Fruit fly (Drosophila melanogaster): Measurements from ENCODE around the gene CG6380.

The CG6380 gene

DNA sequence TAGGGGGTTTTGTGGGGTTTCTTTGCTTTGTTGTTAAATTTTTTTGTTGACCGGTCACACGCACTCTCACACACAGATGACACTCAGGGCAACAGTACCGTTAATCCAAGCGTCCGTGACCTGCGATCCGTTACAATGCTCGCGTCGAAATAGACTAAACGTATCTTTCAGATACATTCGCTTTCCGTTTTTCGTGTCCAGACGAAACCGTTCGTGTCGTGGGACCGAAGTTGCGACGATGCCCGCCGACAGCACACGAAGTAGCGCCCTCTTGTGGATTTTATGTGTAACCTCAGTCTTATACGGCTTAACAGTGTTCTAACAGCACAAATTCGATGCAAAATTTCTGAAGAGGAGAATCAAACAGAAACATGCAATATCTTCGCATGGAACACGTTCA is 31.4 kb downstream of the CG6380 start, which contains the start of gene beat-IIIc (continued):
- no peak for TF ChIP-seq CG9727 (GFP tag; optimal IDR thresholded peaks at IDR 0.05)
- no peak for TF ChIP-seq cato (GFP tag; optimal IDR thresholded peaks at IDR 0.05; ENCODE audit: borderline replicate concordance)
- TF ChIP-seq ac (GFP tag; optimal IDR thresholded peaks at IDR 0.05): peak; percentile 9
- TF ChIP-seq CG3838 (GFP tag; optimal IDR thresholded peaks at IDR 0.05): no peak
- no peak for TF ChIP-seq CG7556 (GFP tag; optimal IDR thresholded peaks at IDR 0.05)
- TF ChIP-seq CG8359 (GFP tag; optimal IDR thresholded peaks at IDR 0.05; ENCODE audit: borderline replicate concordance): no peak
- no peak for TF ChIP-seq Lhr (GFP tag; optimal IDR thresholded peaks at IDR 0.05)
- TF ChIP-seq CG34422 (GFP tag; IDR thresholded peaks at IDR 0.05): no peak
- TF ChIP-seq Rfx (GFP tag; IDR thresholded peaks at IDR 0.05): 0 out of 2 replicates have a peak, but pooled peaks have one; percentile 25
- TF ChIP-seq CG13424 (tag; optimal IDR thresholded peaks at IDR 0.05): no peak
- TF ChIP-seq mam (GFP tag; optimal IDR thresholded peaks at IDR 0.05): no peak
- TF ChIP-seq Sry-δ (GFP tag; optimal IDR thresholded peaks at IDR 0.05): no peak
- no peak for TF ChIP-seq CG4617 (GFP tag; optimal IDR thresholded peaks at IDR 0.05; ENCODE audit: borderline replicate concordance)
- no peak for TF ChIP-seq CG8478 (optimal IDR thresholded peaks at IDR 0.05)
- no peak for TF ChIP-seq Antp (GFP tag; optimal IDR thresholded peaks at IDR 0.05)
- no peak for TF ChIP-seq Xbp1 (GFP tag; optimal IDR thresholded peaks at IDR 0.05)
- no peak for TF ChIP-seq CG33213 (GFP tag; optimal IDR thresholded peaks at IDR 0.05)
- TF ChIP-seq slou (GFP tag; optimal IDR thresholded peaks at IDR 0.05): no peak
- no peak for TF ChIP-seq dan (GFP tag; IDR thresholded peaks at IDR 0.05)
- no peak for TF ChIP-seq pnt (GFP tag; optimal IDR thresholded peaks at IDR 0.05)
- TF ChIP-seq MESR4 (GFP tag; optimal IDR thresholded peaks at IDR 0.05): no peak
- TF ChIP-seq H15 (GFP tag; IDR thresholded peaks at IDR 0.05): no peak
- TF ChIP-seq ro (GFP tag; IDR thresholded peaks at IDR 0.05): no peak
- no peak for TF ChIP-seq CG6654 (GFP tag; optimal IDR thresholded peaks at IDR 0.05)
- TF ChIP-seq CG2889 (GFP tag; IDR thresholded peaks at IDR 0.05): no peak
- no peak for TF ChIP-seq Max (GFP tag; optimal IDR thresholded peaks at IDR 0.05)
- TF ChIP-seq CG17802 (tag; optimal IDR thresholded peaks at IDR 0.05): no peak
- TF ChIP-seq CG15514 (GFP tag; optimal IDR thresholded peaks at IDR 0.05): peak; percentile 16
- TF ChIP-seq CG7839 (tag; optimal IDR thresholded peaks at IDR 0.05): peak; percentile 13
- no peak for TF ChIP-seq az2 (GFP tag; optimal IDR thresholded peaks at IDR 0.05)
- no peak for TF ChIP-seq cwo (GFP tag; optimal IDR thresholded peaks at IDR 0.05)
- TF ChIP-seq vvl (GFP tag; IDR thresholded peaks at IDR 0.05): no peak; the same call in 1 of the 2 replicates
- no peak for TF ChIP-seq Doc2 (GFP tag; IDR thresholded peaks at IDR 0.05)
- TF ChIP-seq fd102C (GFP tag; optimal IDR thresholded peaks at IDR 0.05): peak; percentile 13
- peak; percentile 23 for TF ChIP-seq grau (tag; optimal IDR thresholded peaks at IDR 0.05)
- TF ChIP-seq Nf-YA (GFP tag; IDR thresholded peaks at IDR 0.05): no peak
- TF ChIP-seq CG17385 (GFP tag; optimal IDR thresholded peaks at IDR 0.05): no peak
- TF ChIP-seq trh (GFP tag; optimal IDR thresholded peaks at IDR 0.05): no peak
- TF ChIP-seq sc (optimal IDR thresholded peaks at IDR 0.05): no peak
- TF ChIP-seq sc (GFP tag; optimal IDR thresholded peaks at IDR 0.05): no peak
- peak; percentile 20 for TF ChIP-seq CG13894 (tag; optimal IDR thresholded peaks at IDR 0.05)
- TF ChIP-seq Chrac-16 (GFP tag; optimal IDR thresholded peaks at IDR 0.05): no peak
- TF ChIP-seq Med (GFP tag): peak; percentile 83
- no peak for TF ChIP-seq bcd (GFP tag; optimal IDR thresholded peaks at IDR 0.05)
- TF ChIP-seq tup (GFP tag; optimal IDR thresholded peaks at IDR 0.05): no peak
- TF ChIP-seq CG9797 (GFP tag; optimal IDR thresholded peaks at IDR 0.05): no peak
- peak; percentile 2 for TF ChIP-seq chn (GFP tag; optimal IDR thresholded peaks at IDR 0.05)
- TF ChIP-seq CG3995 (GFP tag; optimal IDR thresholded peaks at IDR 0.05): no peak
- no peak for TF ChIP-seq org-1 (GFP tag; optimal IDR thresholded peaks at IDR 0.05)
- TF ChIP-seq tx (GFP tag; optimal IDR thresholded peaks at IDR 0.05): no peak
- no peak for TF ChIP-seq CG10147 (GFP tag; optimal IDR thresholded peaks at IDR 0.05)
- TF ChIP-seq pita (GFP tag; optimal IDR thresholded peaks at IDR 0.05): no peak

Measured in whole organism, embryonic.